Worm (Caenorhabditis elegans): Measurements from ENCODE around the gene K09A9.6.

- TF ChIP-seq ama-1 (optimal IDR thresholded peaks at IDR 0.05) (no peak), pha-4 (tag; optimal IDR thresholded peaks at IDR 0.05) (no peak), nfya-1 (tag; optimal IDR thresholded peaks at IDR 0.05) (no peak), nhr-11 (tag; optimal IDR thresholded peaks at IDR 0.05) (no peak), F13H6.1 (tag; optimal IDR thresholded peaks at IDR 0.05) (no peak), mec-3 (tag; optimal IDR thresholded peaks at IDR 0.05; ENCODE audit: borderline replicate concordance) (no peak), pqm-1 (tag; optimal IDR thresholded peaks at IDR 0.05) (no peak)
These were observed at the start of gene K09A9.6 for ce11 chrX:15576942-15577341.
